Fruit fly (Drosophila melanogaster) Kc167 (cell line): Measurements from ENCODE around the gene CG10041.

Experiments
- Myc ChIP-seq: fragments of >200 bp; optimal IDR thresholded peaks from 2 replicates; lab custom pipeline; 2017; ENCODE audit warnings: missing external identifiers
- Sin3A ChIP-seq: fragments of >200 bp; optimal IDR thresholded peaks from 2 replicates; lab custom pipeline; 2018; ENCODE audit warnings: missing external identifiers
- h ChIP-seq: fragments of >200 bp; optimal IDR thresholded peaks from 3 replicates; lab custom pipeline; 2018; ENCODE audit warnings: missing external identifiers
- insv ChIP-seq: fragments of >200 bp; optimal IDR thresholded peaks from 3 replicates; lab custom pipeline; 2018; ENCODE audit warnings: missing external identifiers
- psq ChIP-seq: fragments of >200 bp; optimal IDR thresholded peaks from 2 replicates; lab custom pipeline; 2017; ENCODE audit warnings: missing external identifiers
- ttk ChIP-seq: sonication (Bioruptor generic); optimal IDR thresholded peaks from 2 replicates; lab custom pipeline; 2017; ENCODE audit warnings: missing external identifiers

DNA sequence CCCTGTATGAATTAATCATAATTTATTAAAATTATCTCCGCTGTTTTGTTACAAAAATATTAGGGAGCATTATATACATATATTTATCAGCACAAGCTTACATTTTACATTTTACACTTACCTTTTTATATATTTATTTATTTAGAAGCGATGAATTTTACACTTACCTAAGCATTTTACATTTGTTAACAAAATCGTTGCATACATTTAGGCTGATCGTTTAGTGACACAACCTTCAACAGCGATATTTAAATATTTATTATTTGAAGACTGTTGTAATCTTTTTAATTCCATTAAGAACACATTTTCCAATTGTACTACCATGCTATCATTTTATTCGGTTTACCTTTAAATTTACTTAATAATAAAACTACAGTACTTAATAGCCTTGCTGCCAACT, 31.9 kb upstream of the CG10041 start:
- TF ChIP-seq ttk (lab: Kevin White, UChicago) (no peak), Sin3A (lab: Kevin White, UChicago) (no peak), psq (lab: Kevin White, UChicago) (no peak), h (lab: Kevin White, UChicago) (no peak), insv (no peak), Myc (lab: Kevin White, UChicago) (no peak)
